Worm (Caenorhabditis elegans) whole organism, young adult: Measurements from ENCODE around the gene F25H8.2.

ENCODE experiments used
- Y53F4B.3 ChIP-seq: fragments of 200-800 bp; sonication (Bioruptor generic); IDR thresholded peaks from 2 replicates; pipeline ENCODE4 v1.3.6; 2022; ENCODE audit warnings: missing genetic modification reagents, missing genetic modification characterization, missing compliant biosample characterization
- ama-1 ChIP-seq, 3 experiments: fragments of 150-350 bp in 1 of 3; sonication (generic microtip) in 2 of 3; optimal IDR thresholded peaks; 2 replicates each; lab custom pipeline; 2014 to 2018; ENCODE audit warnings: missing biosample characterization in 2 of 3, missing genetic modification characterization in 2 of 3, missing genetic modification reagents in 2 of 3
- dpl-1 ChIP-seq: fragments of 150-350 bp; optimal IDR thresholded peaks from 2 replicates; lab custom pipeline; 2014; ENCODE audit warnings: missing biosample characterization, missing genetic modification reagents, missing genetic modification characterization
- pha-4 ChIP-seq: fragments of 150-350 bp; sonication (generic microtip); optimal IDR thresholded peaks from 2 replicates; lab custom pipeline; 2014; ENCODE audit warnings: missing biosample characterization, missing genetic modification reagents, missing genetic modification characterization
- repo-1 ChIP-seq: sonication (generic microtip); optimal IDR thresholded peaks from 2 replicates; lab custom pipeline; 2017; ENCODE audit warnings: mild to moderate bottlenecking, missing genetic modification characterization, missing compliant biosample characterization
- snpc-1.1 ChIP-seq: sonication (generic microtip); optimal IDR thresholded peaks from 2 replicates; lab custom pipeline; 2017; ENCODE audit warnings: missing genetic modification characterization, mild to moderate bottlenecking, missing compliant biosample characterization, antibody characterized with exemption, moderate library complexity, missing genotype, missing genetic modification reagents; ENCODE audit not compliant: insufficient read depth
- snpc-4 ChIP-seq, 5 experiments: fragments of 150-350 bp in 1 of 5; sonication (generic microtip) in 4 of 5; optimal IDR thresholded peaks; 2 replicates each; lab custom pipeline; 2014 to 2018; ENCODE audit warnings: missing genetic modification characterization in 5 of 5, missing biosample characterization in 3 of 5, antibody characterized with exemption in 2 of 5, mild to moderate bottlenecking in 2 of 5, missing compliant biosample characterization in 2 of 5, missing genotype in 2 of 5, moderate library complexity in 2 of 5, missing genetic modification reagents in 1 of 5
- tbp1 ChIP-seq: fragments of 200-800 bp; sonication (Bioruptor generic); optimal IDR thresholded peaks from 2 replicates; lab custom pipeline; 2018; ENCODE audit warnings: mild to moderate bottlenecking, missing genetic modification characterization, missing compliant biosample characterization
- unc-62 ChIP-seq: fragments of 150-350 bp; optimal IDR thresholded peaks from 2 replicates; lab custom pipeline; 2014; ENCODE audit warnings: missing biosample characterization, missing genetic modification reagents, missing genetic modification characterization

DNA sequence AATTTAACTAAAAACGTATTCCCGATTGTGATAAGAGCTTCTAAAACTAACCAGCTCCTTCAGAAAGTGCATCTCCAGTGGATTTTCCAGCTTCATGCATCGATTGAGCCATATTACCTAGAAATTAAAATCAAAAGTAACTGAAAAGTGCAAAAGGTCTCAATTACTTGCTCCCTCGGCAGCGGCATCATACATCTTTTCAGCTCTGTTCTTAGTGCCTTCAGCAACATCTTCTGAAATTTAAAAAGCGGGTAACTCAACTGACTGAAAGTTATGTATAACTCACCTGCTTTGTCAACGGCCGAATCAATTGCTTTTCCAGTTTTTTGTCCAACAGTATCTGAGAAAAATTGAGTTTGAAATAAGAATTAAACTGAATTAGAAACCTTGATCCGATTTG is 7.6 kb upstream of the F25H8.2 start:
- TF ChIP-seq unc-62 (GFP tag; lab: Kevin White, UChicago) = no peak
- TF ChIP-seq dpl-1 = no peak
- TF ChIP-seq ama-1 (optimal IDR thresholded peaks at IDR 0.05; lab: Kevin White, UChicago) = no peak
- no peak for TF ChIP-seq ama-1 (GFP tag; optimal IDR thresholded peaks at IDR 0.05; lab: Kevin White, UChicago)
- no peak for TF ChIP-seq tbp1 (GFP tag; lab: Kevin White, UChicago)
- TF ChIP-seq snpc-4 (GFP tag; optimal IDR thresholded peaks at IDR 0.05; lab: Kevin White, UChicago) = no peak
- no peak for TF ChIP-seq snpc-4 (tag; optimal IDR thresholded peaks at IDR 0.05; lab: Kevin White, UChicago)
- TF ChIP-seq Y53F4B.3 (GFP tag; lab: Robert Waterston, UW) = no peak
- TF ChIP-seq snpc-1.1 (tag; lab: Kevin White, UChicago) = no peak
- TF ChIP-seq repo-1 (tag; lab: Kevin White, UChicago) = no peak
- no peak for TF ChIP-seq pha-4
